Worm (Caenorhabditis elegans): ENCODE data around the gene ora-1.

Gene ora-1

DNA sequence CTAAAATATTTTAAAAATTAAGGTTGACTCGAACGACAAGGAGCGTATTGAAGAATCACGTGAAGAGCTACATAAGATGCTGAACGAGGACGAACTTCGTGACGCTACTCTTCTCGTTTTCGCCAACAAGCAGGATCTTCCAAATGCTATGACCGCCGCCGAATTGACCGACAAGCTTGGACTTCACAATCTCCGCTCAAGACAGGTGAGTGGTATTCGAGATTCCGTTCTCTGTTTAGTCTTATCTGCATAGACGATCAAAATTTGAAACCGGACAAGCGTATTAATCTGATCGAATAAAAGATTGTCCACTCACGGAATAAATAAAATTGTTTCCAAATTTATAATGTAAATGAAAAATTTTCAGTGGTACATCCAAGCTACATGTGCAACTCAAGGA, 5.3 kb downstream of the ora-1 start:
- TF ChIP-seq ceh-16 (tag; optimal IDR thresholded peaks at IDR 0.05) = no peak
- peak; percentile 83 for TF ChIP-seq elt-1 (tag; optimal IDR thresholded peaks at IDR 0.05)
- TF ChIP-seq nhr-25 (tag; optimal IDR thresholded peaks at IDR 0.05) = peak; percentile 29
- TF ChIP-seq ama-1 (optimal IDR thresholded peaks at IDR 0.05) = peak; percentile 60

DNA sequence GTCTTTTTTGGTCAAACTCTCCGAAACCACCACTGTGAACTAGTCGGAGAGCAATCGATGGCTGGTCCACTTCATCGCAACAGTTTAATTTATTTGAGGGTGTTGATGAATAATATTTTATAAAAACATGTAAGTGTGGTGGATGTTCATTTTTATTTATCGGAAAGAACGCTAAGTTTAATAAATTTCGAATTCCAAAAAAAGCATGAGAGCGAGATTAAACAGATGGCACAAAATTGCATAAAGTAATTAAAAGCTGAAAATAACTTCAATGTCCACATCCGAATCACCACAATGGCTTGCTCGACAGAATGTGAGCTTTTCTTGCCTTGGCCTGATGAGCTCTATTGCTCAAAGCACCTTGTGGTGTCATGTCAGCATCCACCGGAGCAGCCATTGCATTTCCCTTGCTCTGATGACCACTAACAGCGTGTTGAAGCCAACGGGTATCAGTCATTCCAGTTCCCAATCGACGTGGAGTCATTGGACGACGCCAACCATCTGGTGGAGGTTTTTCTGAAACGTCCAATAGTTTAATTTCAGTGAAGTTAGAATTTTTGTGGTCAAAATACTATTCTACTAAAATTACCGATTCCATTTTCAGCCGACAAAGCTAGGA, 6.1 kb downstream of the ora-1 start:
- TF ChIP-seq nhr-76 (tag; optimal IDR thresholded peaks at IDR 0.05) (no peak), tbx-2 (tag; optimal IDR thresholded peaks at IDR 0.05) (peak; percentile 19), elt-1 (tag; optimal IDR thresholded peaks at IDR 0.05) (no peak), ama-1 (optimal IDR thresholded peaks at IDR 0.05) (peak; percentile 41), nhr-25 (tag; optimal IDR thresholded peaks at IDR 0.05) (no peak), hmg-11 (tag; optimal IDR thresholded peaks at IDR 0.05) (peak; percentile 22), lsy-12 (tag; optimal IDR thresholded peaks at IDR 0.05) (peak; percentile 68), elt-2 (tag; optimal IDR thresholded peaks at IDR 0.05) (peak; percentile 3), ztf-11 (tag; optimal IDR thresholded peaks at IDR 0.05) (no peak), nhr-43 (tag; optimal IDR thresholded peaks at IDR 0.05; ENCODE audit: poor library complexity, severe bottlenecking) (peak; percentile 58)

DNA sequence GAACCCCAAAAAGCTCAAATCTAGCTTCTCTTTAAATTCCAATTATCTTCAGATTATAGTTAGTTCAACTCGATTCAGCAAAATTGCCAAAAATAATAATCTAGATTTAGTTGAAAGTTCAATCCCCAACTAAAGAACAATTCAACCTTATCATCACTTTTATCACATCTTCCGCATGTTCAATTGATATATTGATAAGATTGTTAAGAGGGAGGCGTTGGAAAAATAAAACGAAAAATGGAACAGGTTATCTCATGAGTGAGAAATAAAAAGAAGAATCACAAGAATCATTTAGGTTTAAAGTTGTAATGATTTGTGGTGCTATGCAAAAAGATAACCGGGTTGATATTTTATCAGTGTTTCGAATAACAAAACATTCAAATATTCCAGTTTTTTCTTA, 8.0 kb downstream of the ora-1 start:
- TF ChIP-seq nhr-23 (tag; optimal IDR thresholded peaks at IDR 0.05) (peak; percentile 64), egl-27 (tag; optimal IDR thresholded peaks at IDR 0.05) (no peak), nhr-25 (tag; optimal IDR thresholded peaks at IDR 0.05) (peak; percentile 23), pha-4 (tag; optimal IDR thresholded peaks at IDR 0.05) (no peak), elt-1 (tag; optimal IDR thresholded peaks at IDR 0.05) (no peak), elt-2 (tag; optimal IDR thresholded peaks at IDR 0.05) (peak; percentile 40), elt-3 (tag; optimal IDR thresholded peaks at IDR 0.05) (peak; percentile 79 to 98 (median 92)), unc-62 (GFP tag; optimal IDR thresholded peaks at IDR 0.05) (no peak), tbx-2 (tag; optimal IDR thresholded peaks at IDR 0.05) (no peak), hmg-11 (tag; optimal IDR thresholded peaks at IDR 0.05) (no peak)

DNA sequence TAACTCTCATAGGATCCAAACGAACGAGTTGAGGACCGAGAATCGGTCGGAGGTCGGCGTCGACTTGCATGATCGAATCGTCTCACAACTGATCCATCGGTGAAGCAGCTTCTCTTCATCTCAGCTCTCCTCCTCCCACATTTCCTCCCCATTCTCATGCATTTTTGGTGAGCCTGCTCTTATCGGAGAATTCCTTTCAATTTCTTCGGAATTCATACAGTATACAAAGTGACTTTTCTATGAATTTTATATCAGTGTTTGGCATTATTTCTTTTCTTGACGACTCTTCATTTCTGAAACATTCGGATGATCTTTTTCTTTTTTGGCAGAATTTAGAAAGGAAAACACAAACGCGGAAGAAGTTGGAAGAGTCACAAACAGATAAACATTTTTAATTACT, 9.4 kb downstream of the ora-1 start, which contains the start of gene mec-17:
Gene mec-17 (minus strand): TSS at position 101 of the 400 bp plus-strand sequence.
- no peak for TF ChIP-seq skn-1 (tag; optimal IDR thresholded peaks at IDR 0.05)
- no peak for TF ChIP-seq tbx-2 (tag; optimal IDR thresholded peaks at IDR 0.05)
- TF ChIP-seq ztf-11 (tag; optimal IDR thresholded peaks at IDR 0.05) = no peak
- no peak for TF ChIP-seq nhr-23 (tag; optimal IDR thresholded peaks at IDR 0.05)
- no peak for TF ChIP-seq unc-39 (tag; optimal IDR thresholded peaks at IDR 0.05)
- no peak for TF ChIP-seq eor-1 (tag; optimal IDR thresholded peaks at IDR 0.05)
- no peak for TF ChIP-seq ZK546.5 (tag; optimal IDR thresholded peaks at IDR 0.05)
- no peak for TF ChIP-seq fos-1 (tag; optimal IDR thresholded peaks at IDR 0.05)
- no peak for TF ChIP-seq nhr-11 (tag; optimal IDR thresholded peaks at IDR 0.05)
- TF ChIP-seq hmg-11 (tag; optimal IDR thresholded peaks at IDR 0.05) = no peak
- TF ChIP-seq lin-39 (tag; optimal IDR thresholded peaks at IDR 0.05) = no peak
- no peak for TF ChIP-seq daf-12 (tag; optimal IDR thresholded peaks at IDR 0.05)
- TF ChIP-seq fkh-2 (tag; optimal IDR thresholded peaks at IDR 0.05) = no peak
- TF ChIP-seq R02D3.7 (tag; optimal IDR thresholded peaks at IDR 0.05) = no peak
- no peak for TF ChIP-seq egl-27 (tag; optimal IDR thresholded peaks at IDR 0.05)

ce11 chrIV:7988385-7988784, 10.7 kb downstream of the ora-1 start, which contains the start of gene col-115:
Gene col-115, plus strand, starts transcription at chrIV:7988685.
- TF ChIP-seq aly-2 (tag; optimal IDR thresholded peaks at IDR 0.05) = no peak
- TF ChIP-seq unc-39 (tag; optimal IDR thresholded peaks at IDR 0.05) = no peak
- no peak for TF ChIP-seq lin-15B (tag; optimal IDR thresholded peaks at IDR 0.05)
- TF ChIP-seq mml-1 (tag; optimal IDR thresholded peaks at IDR 0.05) = no peak
- no peak for TF ChIP-seq ceh-9 (tag; optimal IDR thresholded peaks at IDR 0.05)
- no peak for TF ChIP-seq nhr-23 (tag; optimal IDR thresholded peaks at IDR 0.05)
- no peak for TF ChIP-seq jun-1 (tag; optimal IDR thresholded peaks at IDR 0.05)
- no peak for TF ChIP-seq nhr-25 (tag; optimal IDR thresholded peaks at IDR 0.05)
- TF ChIP-seq ceh-82 (tag; optimal IDR thresholded peaks at IDR 0.05) = no peak
- no peak for TF ChIP-seq nhr-11 (tag; optimal IDR thresholded peaks at IDR 0.05)
- TF ChIP-seq unc-62 (GFP tag; optimal IDR thresholded peaks at IDR 0.05) = no peak
- TF ChIP-seq nhr-77 (tag; optimal IDR thresholded peaks at IDR 0.05) = no peak
- no peak for TF ChIP-seq nhr-43 (tag; optimal IDR thresholded peaks at IDR 0.05; ENCODE audit: poor library complexity, severe bottlenecking)
- no peak for TF ChIP-seq hmg-11 (tag; optimal IDR thresholded peaks at IDR 0.05)
